Worm (Caenorhabditis elegans): ENCODE data around the gene str-119.
"Not testable (repeated sequence)": the region's sequence is repeated elsewhere in the genome, so short reads cannot be mapped to it uniquely, and the experiment has no call there.

str-119 gene

DNA sequence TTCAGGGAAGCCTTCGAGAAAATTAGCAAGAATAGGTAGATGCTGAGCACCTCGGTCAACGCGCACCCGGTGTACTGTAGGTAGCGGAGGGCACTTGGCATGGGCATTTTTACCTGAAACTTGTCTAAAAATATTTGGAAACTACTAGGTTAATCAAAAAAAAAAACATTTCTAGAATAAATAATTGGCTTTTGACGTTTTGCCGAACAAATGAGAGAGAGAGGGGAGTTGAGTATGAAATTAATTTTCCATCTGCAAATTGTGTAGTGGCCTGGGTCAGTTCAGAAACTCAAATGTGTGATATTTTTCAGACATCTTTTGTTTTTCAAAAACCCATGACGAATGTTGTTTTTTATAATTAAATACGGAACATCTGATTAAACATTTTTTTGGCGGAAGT is at the start of gene str-119:
TSS of gene str-119 (minus strand) at position 101 of the 400 bp plus-strand sequence.
- not testable (repeated sequence) for TF ChIP-seq F49E8.2 (tag; optimal IDR thresholded peaks at IDR 0.05; ENCODE audit: insufficient read depth); xnd-1 (tag; optimal IDR thresholded peaks at IDR 0.05); sptf-2 (GFP tag; optimal IDR thresholded peaks at IDR 0.05)

DNA sequence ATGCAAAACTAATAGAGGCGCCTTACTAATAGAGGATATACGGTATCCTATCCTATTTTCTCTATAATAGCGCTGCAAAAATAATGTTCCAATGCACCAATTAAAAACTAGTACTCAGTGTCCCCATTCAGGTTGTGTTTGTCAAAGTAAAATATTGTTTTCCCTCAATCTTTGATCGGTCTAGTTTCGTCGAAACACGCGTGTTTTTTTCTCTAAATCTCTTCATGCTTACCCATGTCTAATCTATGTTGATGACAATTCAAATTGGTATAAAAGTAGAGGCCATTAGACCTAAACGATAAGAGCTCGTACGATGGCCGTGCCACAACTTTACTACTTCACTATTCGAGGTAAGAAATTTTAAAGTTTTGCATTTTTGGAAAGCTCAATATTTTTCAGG is 25.2 kb upstream of the str-119 start, which contains the start of gene F56A4.3:
TSS of gene F56A4.3 (plus strand) at position 301 of the 400 bp plus-strand sequence.
- TF ChIP-seq ztf-18 (tag; optimal IDR thresholded peaks at IDR 0.05); aptf-3 (GFP tag; IDR thresholded peaks at IDR 0.05); ztf-26 (tag; optimal IDR thresholded peaks at IDR 0.05): not testable (repeated sequence)

DNA sequence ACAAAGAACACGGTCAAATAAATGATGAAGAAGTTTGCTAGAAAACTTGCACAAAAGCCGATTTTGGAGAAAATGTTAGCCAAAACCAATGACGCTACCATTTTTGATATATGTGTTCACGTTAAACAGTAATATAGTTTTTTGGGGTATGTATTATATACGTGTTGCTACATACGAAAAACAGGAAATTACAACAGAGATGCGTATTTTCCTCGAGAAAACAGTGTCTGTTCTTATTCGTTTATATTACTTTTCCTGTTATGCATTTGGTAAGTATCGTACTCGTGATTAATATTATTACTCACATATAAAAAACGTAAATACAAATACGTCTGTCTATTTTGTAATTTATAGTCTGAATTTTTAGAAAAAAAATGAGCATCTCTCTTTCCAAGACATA is 20.7 kb downstream of the str-119 start, which contains the start of gene str-265:
TSS of gene str-265 (minus strand) at position 101 of the 400 bp plus-strand sequence.
- not testable (repeated sequence) for TF ChIP-seq ceh-40 (GFP tag; IDR thresholded peaks at IDR 0.05); unc-62 (GFP tag; optimal IDR thresholded peaks at IDR 0.05); K12H6.12 (tag; optimal IDR thresholded peaks at IDR 0.05)

All from whole organism, young adult.